Worm (Caenorhabditis elegans): Measurements from ENCODE around the gene F23H11.7.

Gene F23H11.7

DNA sequence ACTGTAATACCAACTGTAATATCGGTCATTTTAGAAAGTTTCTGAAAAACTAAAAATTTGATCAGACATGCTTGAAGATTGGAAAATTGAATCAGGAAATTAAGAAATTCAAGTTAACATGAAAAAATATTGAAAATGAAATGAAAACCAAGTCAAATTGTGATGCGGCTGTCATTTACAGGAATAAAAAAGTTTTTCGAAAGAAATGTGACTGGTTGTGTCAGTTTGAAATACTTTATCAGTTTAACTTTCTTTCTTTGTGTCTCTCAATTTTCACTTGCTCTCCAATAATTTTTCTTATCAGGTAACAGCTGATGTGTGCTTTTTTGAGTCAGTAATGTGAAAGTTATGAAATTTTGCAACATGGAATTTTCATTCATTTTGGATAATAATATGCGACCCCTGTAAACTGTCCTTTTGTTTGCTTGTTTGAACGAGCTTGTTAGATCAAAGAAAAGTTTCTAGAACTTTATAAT, 27.1 kb upstream of the F23H11.7 start, which contains the start of gene fbxa-60:
TSS of gene fbxa-60 (minus strand) at position 51 of the 476 bp plus-strand sequence.
- peak; percentile 88 for TF ChIP-seq cebp-1 (GFP tag; IDR thresholded peaks at IDR 0.05)
- TF ChIP-seq cebp-1 (tag; optimal IDR thresholded peaks at IDR 0.05): peak; percentile 78
- no peak for TF ChIP-seq aptf-3 (GFP tag; IDR thresholded peaks at IDR 0.05)
- TF ChIP-seq mxl-1 (tag; optimal IDR thresholded peaks at IDR 0.05): no peak
- no peak for TF ChIP-seq lin-40 (tag; optimal IDR thresholded peaks at IDR 0.05)
- no peak for TF ChIP-seq bed-1 (GFP tag; IDR thresholded peaks at IDR 0.05)
- no peak for TF ChIP-seq nfya-1 (tag; optimal IDR thresholded peaks at IDR 0.05; ENCODE audit: borderline replicate concordance, insufficient read depth)
- TF ChIP-seq tlf-1 (GFP tag; optimal IDR thresholded peaks at IDR 0.05): no peak
- peak; percentile 79 for TF ChIP-seq nhr-80 (tag; optimal IDR thresholded peaks at IDR 0.05)
- TF ChIP-seq Y53F4B.3 (GFP tag; IDR thresholded peaks at IDR 0.05): no peak
- TF ChIP-seq F22D6.2 (tag; optimal IDR thresholded peaks at IDR 0.05): no peak
- TF ChIP-seq unc-62 (GFP tag; optimal IDR thresholded peaks at IDR 0.05): peak; percentile 60
- TF ChIP-seq ztf-26 (tag; optimal IDR thresholded peaks at IDR 0.05): no peak
- TF ChIP-seq attf-5 (GFP tag; optimal IDR thresholded peaks at IDR 0.05): peak; percentile 27
- no peak for TF ChIP-seq madf-10 (tag; optimal IDR thresholded peaks at IDR 0.05)
- TF ChIP-seq lsl-1 (GFP tag; optimal IDR thresholded peaks at IDR 0.05): no peak

DNA sequence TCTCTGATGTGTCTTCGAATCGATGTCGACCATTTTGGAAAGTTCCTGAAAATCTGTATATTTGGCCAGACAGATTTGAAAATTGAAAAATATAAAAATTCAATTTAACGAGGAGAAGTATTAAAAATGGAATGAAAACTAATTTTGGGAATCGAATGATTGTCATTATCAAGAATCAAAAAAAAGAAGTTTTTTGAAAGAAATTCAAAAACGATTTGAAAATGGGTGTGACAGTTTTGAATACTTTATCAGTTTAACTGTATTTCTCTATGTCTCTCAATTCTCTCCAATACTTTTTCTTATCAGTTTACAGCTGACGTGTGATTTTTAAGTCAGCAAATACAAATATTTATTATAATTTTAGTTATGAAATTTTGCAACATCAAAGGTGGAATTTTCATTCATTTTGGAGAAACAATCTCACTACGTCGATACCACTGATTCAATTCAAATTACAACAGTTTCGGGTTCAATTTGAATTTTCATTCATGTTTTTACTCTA, 24.3 kb upstream of the F23H11.7 start, which contains the start of gene fbxa-59:
TSS of gene fbxa-59 (minus strand) at position 51 of the 502 bp plus-strand sequence.
- TF ChIP-seq unc-62 (GFP tag; optimal IDR thresholded peaks at IDR 0.05): peak; percentile 67
- peak; percentile 55 for TF ChIP-seq nhr-80 (tag; optimal IDR thresholded peaks at IDR 0.05)
- TF ChIP-seq T26A5.8 (tag; optimal IDR thresholded peaks at IDR 0.05): no peak
- peak; percentile 65; the same call in 1 of the 2 replicates for TF ChIP-seq cebp-1 (GFP tag; IDR thresholded peaks at IDR 0.05)
- peak; percentile 56 for TF ChIP-seq cebp-1 (tag; optimal IDR thresholded peaks at IDR 0.05)
- no peak for TF ChIP-seq dpff-1 (tag; optimal IDR thresholded peaks at IDR 0.05)
- TF ChIP-seq let-607 (tag; optimal IDR thresholded peaks at IDR 0.05): peak in 1 of 2 experiments; percentile 2

DNA sequence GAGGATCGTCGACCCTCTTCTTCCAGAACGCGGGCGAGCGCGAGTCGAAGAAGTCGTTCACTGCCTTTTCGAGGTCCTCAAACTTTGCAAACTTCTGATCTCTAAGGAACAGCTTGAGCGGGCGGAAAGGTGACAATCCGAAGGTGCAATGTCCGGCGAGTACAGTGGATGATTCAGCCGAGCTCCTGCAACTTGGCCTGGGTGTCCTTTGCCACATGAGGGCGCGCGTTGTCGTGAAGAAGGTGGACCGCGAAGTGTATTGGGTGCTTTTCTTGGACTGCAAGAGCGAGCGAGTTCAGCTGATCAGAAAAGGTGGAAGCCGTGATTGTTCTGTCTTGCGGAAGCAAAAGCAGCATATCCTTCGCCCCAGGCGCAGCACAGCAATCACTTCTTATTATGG, 22.7 kb upstream of the F23H11.7 start:
- TF ChIP-seq T26A5.8 (tag; optimal IDR thresholded peaks at IDR 0.05): no peak
- TF ChIP-seq zfh-2 (GFP tag; conservative IDR thresholded peaks at IDR 0.05): peak; percentile 64

DNA sequence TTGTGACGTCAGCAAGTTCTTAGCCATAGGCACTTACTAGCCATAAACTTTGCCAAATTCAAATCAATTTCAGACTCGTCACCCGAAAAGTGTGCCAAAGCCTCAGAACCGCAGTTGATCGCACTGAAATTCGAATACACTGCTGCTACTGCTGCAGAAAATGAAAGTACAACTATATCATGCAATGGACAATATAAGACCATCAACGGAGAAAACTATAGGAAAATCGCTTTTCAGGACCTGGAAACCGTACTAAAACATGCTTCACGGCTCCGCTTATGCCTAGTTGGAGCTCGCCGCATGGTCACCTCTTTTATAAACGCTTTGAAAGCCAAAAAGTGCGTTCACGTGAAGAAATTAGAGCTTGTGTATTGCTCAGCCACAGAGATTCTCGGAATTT, 19.3 kb upstream of the F23H11.7 start, which contains the start of gene fbxa-22:
TSS of gene fbxa-22 (plus strand) at position 301 of the 400 bp plus-strand sequence.
- TF ChIP-seq sptf-2 (GFP tag; optimal IDR thresholded peaks at IDR 0.05) (no peak), Y56A3A.18 (GFP tag; IDR thresholded peaks at IDR 0.05) (no peak), hmg-1.2 (GFP tag; IDR thresholded peaks at IDR 0.05) (no peak), ztf-18 (tag; optimal IDR thresholded peaks at IDR 0.05) (no peak), madf-3 (GFP tag; IDR thresholded peaks at IDR 0.05) (no peak), dpl-1 (GFP tag; optimal IDR thresholded peaks at IDR 0.05) (no peak), Y53F4B.3 (GFP tag; IDR thresholded peaks at IDR 0.05) (no peak), hmg-20 (GFP tag; IDR thresholded peaks at IDR 0.05) (no peak), cebp-2 (GFP tag; IDR thresholded peaks at IDR 0.05) (no peak), madf-6 (GFP tag; IDR thresholded peaks at IDR 0.05) (no peak), mxl-1 (tag; optimal IDR thresholded peaks at IDR 0.05) (no peak), lag-1 (GFP tag; IDR thresholded peaks at IDR 0.05) (no peak), atf-7 (tag; optimal IDR thresholded peaks at IDR 0.05) (no peak), dpff-1 (tag; optimal IDR thresholded peaks at IDR 0.05) (no peak), ztf-22 (GFP tag; optimal IDR thresholded peaks at IDR 0.05) (no peak)

DNA sequence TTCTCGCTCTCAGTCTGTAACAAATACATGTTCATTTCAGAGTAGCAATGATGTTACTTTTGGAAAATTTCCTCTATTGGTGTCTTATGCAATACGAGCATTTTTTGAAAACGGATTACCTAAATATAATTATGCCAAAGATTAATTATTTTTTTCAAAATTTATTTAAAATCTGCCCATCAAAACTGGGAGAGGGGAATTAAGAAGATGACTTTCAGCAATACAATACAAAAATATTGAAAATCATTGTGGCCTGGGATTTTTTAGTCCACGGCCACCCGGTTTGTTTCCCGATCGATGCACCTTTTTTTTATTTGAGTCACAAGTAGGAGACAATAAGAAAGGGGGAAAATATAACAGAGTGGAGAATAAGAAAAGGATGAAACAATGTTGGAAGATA, 18.7 kb upstream of the F23H11.7 start, which contains the start of gene fbxa-56:
TSS of gene fbxa-56 (minus strand) at position 101 of the 400 bp plus-strand sequence.
- TF ChIP-seq dpl-1 (GFP tag; optimal IDR thresholded peaks at IDR 0.05): no peak
- TF ChIP-seq mel-28 (tag; optimal IDR thresholded peaks at IDR 0.05; ENCODE audit: borderline replicate concordance): no peak
- TF ChIP-seq efl-1 (GFP tag; optimal IDR thresholded peaks at IDR 0.05): no peak
- no peak for TF ChIP-seq fkh-3 (tag; optimal IDR thresholded peaks at IDR 0.05)
- no peak for TF ChIP-seq Y56A3A.18 (GFP tag; IDR thresholded peaks at IDR 0.05)
- TF ChIP-seq F55B11.4 (tag; optimal IDR thresholded peaks at IDR 0.05; ENCODE audit: borderline replicate concordance, insufficient read depth): no peak
- no peak for TF ChIP-seq bed-2 (GFP tag; IDR thresholded peaks at IDR 0.05)
- no peak for TF ChIP-seq egrh-3 (GFP tag; IDR thresholded peaks at IDR 0.05)
- no peak for TF ChIP-seq ztf-28 (GFP tag; IDR thresholded peaks at IDR 0.05)
- TF ChIP-seq hsf-1 (GFP tag; IDR thresholded peaks at IDR 0.05): no peak
- no peak for TF ChIP-seq xnd-1 (tag; optimal IDR thresholded peaks at IDR 0.05)
- no peak for TF ChIP-seq aptf-2 (GFP tag; conservative IDR thresholded peaks at IDR 0.05)
